Worm (Caenorhabditis elegans) whole organism, L4/young adult: ENCODE data around the gene T02B11.8.

Source experiments
- dao-5 ChIP-seq: sonication (generic microtip); optimal IDR thresholded peaks from 2 replicates; lab custom pipeline; 2016; ENCODE audit warnings: missing genotype, missing genetic modification characterization, moderate library complexity, missing compliant biosample characterization
- him-1 ChIP-seq: sonication (generic microtip); optimal IDR thresholded peaks from 2 replicates; lab custom pipeline; 2016; ENCODE audit warnings: missing genotype, missing genetic modification reagents, missing genetic modification characterization, missing compliant biosample characterization

ce11 chrV:856549-856948 is 21.9 kb downstream of the T02B11.8 start, which contains the start of gene K09C6.2:
- TF ChIP-seq dao-5 (tag; lab: Kevin White, UChicago): no peak
- no peak for TF ChIP-seq him-1 (tag; lab: Kevin White, UChicago)
